Worm (Caenorhabditis elegans) whole organism, mixed stage, embryonic: ENCODE measurements around the gene Y57G11C.3.

Experiments
- M03D4.4 ChIP-seq: sonication (generic microtip); optimal IDR thresholded peaks from 2 replicates; lab custom pipeline; 2017; ENCODE audit warnings: mild to moderate bottlenecking, missing genetic modification characterization, missing compliant biosample characterization
- blmp-1 ChIP-seq: fragments of 150-350 bp; optimal IDR thresholded peaks from 2 replicates; lab custom pipeline; 2014; ENCODE audit warnings: missing biosample characterization, missing genetic modification characterization
- ces-1 ChIP-seq: fragments of 150-350 bp; optimal IDR thresholded peaks from 2 replicates; lab custom pipeline; 2014; ENCODE audit warnings: missing biosample characterization, missing genetic modification reagents, missing genetic modification characterization
- lin-13 ChIP-seq: fragments of 150-350 bp; optimal IDR thresholded peaks from 2 replicates; lab custom pipeline; 2014; ENCODE audit warnings: missing biosample characterization, missing genetic modification characterization
- mab-5 ChIP-seq: fragments of 150-350 bp; optimal IDR thresholded peaks from 2 replicates; lab custom pipeline; 2014; ENCODE audit warnings: missing biosample characterization, missing genetic modification characterization
- nhr-12 ChIP-seq: fragments of 150-350 bp; optimal IDR thresholded peaks from 2 replicates; lab custom pipeline; 2014; ENCODE audit warnings: missing biosample characterization, missing genetic modification characterization
- nhr-237 ChIP-seq: fragments of 150-350 bp; optimal IDR thresholded peaks from 2 replicates; lab custom pipeline; 2014; ENCODE audit warnings: missing biosample characterization, missing genetic modification characterization
- snpc-4 ChIP-seq: fragments of 150-350 bp; optimal IDR thresholded peaks from 2 replicates; lab custom pipeline; 2014; ENCODE audit warnings: missing biosample characterization, missing genetic modification characterization
- sptf-1 ChIP-seq: sonication (generic microtip); optimal IDR thresholded peaks from 2 replicates; lab custom pipeline; 2017; ENCODE audit warnings: mild to moderate bottlenecking, missing genetic modification characterization, moderate library complexity, missing compliant biosample characterization
- unc-120 ChIP-seq: sonication (generic microtip); optimal IDR thresholded peaks from 2 replicates; lab custom pipeline; 2017; ENCODE audit warnings: missing genetic modification characterization, missing compliant biosample characterization; ENCODE audit not compliant: poor library complexity, severe bottlenecking
- unc-62 ChIP-seq: fragments of 150-350 bp; optimal IDR thresholded peaks from 2 replicates; lab custom pipeline; 2014; ENCODE audit warnings: missing biosample characterization, missing genetic modification reagents, missing genetic modification characterization

DNA sequence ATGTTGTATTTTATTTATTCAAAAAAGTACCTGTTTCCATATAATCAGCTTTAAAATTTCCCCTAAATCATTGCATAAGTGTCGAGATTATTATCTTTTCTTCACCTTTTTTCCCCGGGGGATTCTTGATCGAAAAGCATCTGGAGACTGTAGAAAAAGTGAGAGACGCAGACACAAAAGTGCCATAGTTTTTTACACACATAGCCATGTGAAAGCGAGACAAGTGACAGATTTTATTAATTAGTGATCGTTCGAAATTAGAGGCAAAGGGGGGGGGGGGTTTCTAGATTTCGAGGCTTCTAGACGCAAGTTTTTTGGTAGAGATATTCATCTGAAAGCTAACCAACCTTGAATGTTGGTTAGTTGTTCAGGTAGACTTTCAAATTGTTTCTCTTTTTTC lies 38.7 kb upstream of the Y57G11C.3 start:
- TF ChIP-seq nhr-237 (tag; lab: Kevin White, UChicago) (no peak), M03D4.4 (no peak), blmp-1 (no peak), ces-1 (GFP tag; lab: Kevin White, UChicago) (no peak), lin-13 (tag; lab: Kevin White, UChicago) (no peak), mab-5 (tag; lab: Kevin White, UChicago) (no peak), snpc-4 (no peak), nhr-12 (no peak), unc-120 (tag; lab: Kevin White, UChicago) (no peak), unc-62 (GFP tag; lab: Kevin White, UChicago) (no peak), sptf-1 (tag; lab: Kevin White, UChicago) (no peak)
